Fruit fly (Drosophila melanogaster) whole organism, embryonic: ENCODE data around the gene CG5510.

Experiments used
- Bteb2 ChIP-seq: fragments of 200-800 bp; sonication (Bioruptor generic); optimal IDR thresholded peaks from 2 replicates; lab custom pipeline; 2016; ENCODE audit warnings: missing biosample characterization, missing genetic modification characterization
- CG12659 ChIP-seq: fragments of 200-800 bp; sonication (Bioruptor generic); optimal IDR thresholded peaks from 3 replicates; lab custom pipeline; 2017; ENCODE audit warnings: mild to moderate bottlenecking, missing biosample characterization, missing genetic modification reagents, missing genetic modification characterization
- CG16779 ChIP-seq: fragments of 200-800 bp; sonication (Bioruptor generic); IDR thresholded peaks from 2 replicates; pipeline ENCODE4 v1.3.6; 2022; ENCODE audit warnings: missing biosample characterization, missing genetic modification characterization
- CG2129 ChIP-seq: fragments of 200-800 bp; sonication (Bioruptor generic); IDR thresholded peaks from 2 replicates; pipeline ENCODE4 v1.3.6; 2022; ENCODE audit warnings: missing biosample characterization, missing genetic modification characterization; ENCODE audit not compliant: partially characterized antibody
- CG2199 ChIP-seq: fragments of 200-800 bp; sonication (Bioruptor generic); IDR thresholded peaks from 3 replicates; pipeline ENCODE4 v1.3.6; 2022; ENCODE audit warnings: missing biosample characterization, missing genetic modification characterization
- CG2202 ChIP-seq: fragments of 200-800 bp; sonication (Bioruptor generic); optimal IDR thresholded peaks from 2 replicates; lab custom pipeline; 2018; ENCODE audit warnings: missing biosample characterization, mild to moderate bottlenecking, missing genetic modification characterization
- CG2875 ChIP-seq: fragments of 200-800 bp; sonication (Bioruptor generic); optimal IDR thresholded peaks from 2 replicates; lab custom pipeline; 2017; ENCODE audit warnings: missing biosample characterization, mild to moderate bottlenecking, missing genetic modification characterization, missing genetic modification reagents
- CG31224 ChIP-seq: fragments of 200-800 bp; sonication (Bioruptor generic); IDR thresholded peaks from 2 replicates; pipeline ENCODE4 v1.3.6; 2022; ENCODE audit warnings: missing biosample characterization, missing genetic modification characterization
- CG5953 ChIP-seq: fragments of 200-800 bp; sonication (Bioruptor generic); IDR thresholded peaks from 2 replicates; pipeline ENCODE4 v1.3.6; 2022; ENCODE audit warnings: missing biosample characterization, missing genetic modification characterization
- CG6683 ChIP-seq: fragments of 200-800 bp; sonication (Bioruptor generic); optimal IDR thresholded peaks from 2 replicates; lab custom pipeline; 2017; ENCODE audit warnings: missing biosample characterization, mild to moderate bottlenecking, missing genetic modification characterization, missing genetic modification reagents
- CG7556 ChIP-seq: fragments of 200-800 bp; sonication (Bioruptor generic); optimal IDR thresholded peaks from 2 replicates; lab custom pipeline; 2017; ENCODE audit warnings: missing biosample characterization, mild to moderate bottlenecking, missing genetic modification characterization
- CG8388 ChIP-seq: fragments of 200-800 bp; sonication (Bioruptor generic); optimal IDR thresholded peaks from 2 replicates; lab custom pipeline; 2019; ENCODE audit warnings: missing biosample characterization, mild to moderate bottlenecking, missing genetic modification characterization, moderate library complexity
- CG9797 ChIP-seq: fragments of 200-800 bp; sonication (Bioruptor generic); optimal IDR thresholded peaks from 3 replicates; lab custom pipeline; 2018; ENCODE audit warnings: missing biosample characterization, mild to moderate bottlenecking, missing genetic modification characterization
- D ChIP-seq, 2 experiments: fragments of 200-800 bp in 1 of 2; fragments of >200 bp in 1 of 2; sonication (Bioruptor generic) in 1 of 2; optimal IDR thresholded peaks; 2 replicates in 1 of 2; 3 replicates in 1 of 2; lab custom pipeline; 2017; ENCODE audit warnings: mild to moderate bottlenecking in 1 of 2, missing biosample characterization in 1 of 2, missing genetic modification characterization in 1 of 2, missing genetic modification reagents in 1 of 2
- Deaf1 ChIP-seq: fragments of 200-800 bp; optimal IDR thresholded peaks from 3 replicates; lab custom pipeline; 2019; ENCODE audit warnings: missing biosample characterization, mild to moderate bottlenecking, missing genetic modification characterization, moderate library complexity
- Dek ChIP-seq: fragments of 200-800 bp; sonication (Bioruptor generic); optimal IDR thresholded peaks from 3 replicates; lab custom pipeline; 2019; ENCODE audit warnings: missing biosample characterization, mild to moderate bottlenecking, missing genetic modification characterization, moderate library complexity
- Drgx ChIP-seq: fragments of 200-800 bp; sonication (Bioruptor generic); IDR thresholded peaks from 2 replicates; pipeline ENCODE4 v1.3.6; 2022; ENCODE audit warnings: missing biosample characterization, missing genetic modification characterization
- E2f1 ChIP-seq: fragments of 200-800 bp; sonication (Bioruptor generic); IDR thresholded peaks from 2 replicates; pipeline ENCODE4 v1.3.6; 2022; ENCODE audit warnings: missing biosample characterization, missing genetic modification characterization
- Eip74EF ChIP-seq, 2 experiments: fragments of 200-800 bp in 1 of 2; fragments of >200 bp in 1 of 2; sonication (Bioruptor generic) in 1 of 2; optimal IDR thresholded peaks; 2 replicates each; lab custom pipeline; 2017 to 2019; ENCODE audit warnings: missing biosample characterization in 2 of 2, missing genetic modification characterization in 2 of 2, mild to moderate bottlenecking in 1 of 2, moderate library complexity in 1 of 2
- Ets65A ChIP-seq: fragments of 200-800 bp; sonication (Bioruptor generic); peaks from one replicate; lab custom pipeline; 2016; ENCODE audit warnings: missing biosample characterization, missing genetic modification characterization
- H15 ChIP-seq: fragments of 200-800 bp; sonication (Bioruptor generic); IDR thresholded peaks from 3 replicates; pipeline ENCODE4 v1.3.6; 2022; ENCODE audit warnings: missing biosample characterization, missing genetic modification characterization
- HLH54F ChIP-seq: fragments of 200-800 bp; sonication (Bioruptor generic); optimal IDR thresholded peaks from 3 replicates; lab custom pipeline; 2016; ENCODE audit warnings: missing biosample characterization, missing genetic modification characterization
- HmgZ ChIP-seq: fragments of 200-800 bp; sonication (Bioruptor generic); optimal IDR thresholded peaks from 2 replicates; lab custom pipeline; 2018; ENCODE audit warnings: missing biosample characterization, mild to moderate bottlenecking, missing genetic modification characterization
- Jarid2 ChIP-seq: fragments of 200-800 bp; sonication (Bioruptor generic); optimal IDR thresholded peaks from 3 replicates; lab custom pipeline; 2017; ENCODE audit warnings: mild to moderate bottlenecking, missing biosample characterization, missing genetic modification reagents, missing genetic modification characterization
- Med ChIP-seq: fragments of 200-800 bp; sonication (Bioruptor generic); peaks from one replicate; lab custom pipeline; 2016; ENCODE audit warnings: missing biosample characterization, missing genetic modification characterization, mild to moderate bottlenecking, inconsistent platforms, moderate library complexity
- NFAT ChIP-seq: fragments of 200-800 bp; sonication (Bioruptor generic); IDR thresholded peaks from 2 replicates; pipeline ENCODE4 v1.3.6; 2022; ENCODE audit warnings: missing biosample characterization, missing genetic modification characterization
- PHDP ChIP-seq: fragments of 200-800 bp; sonication (Bioruptor generic); optimal IDR thresholded peaks from 3 replicates; lab custom pipeline; 2018; ENCODE audit warnings: missing biosample characterization, mild to moderate bottlenecking, missing genetic modification characterization, moderate library complexity
- Stat92E ChIP-seq, 3 experiments: fragments of >200 bp in 2 of 3; fragments of 200-800 bp in 1 of 3; sonication (Bioruptor generic) in 1 of 3; optimal IDR thresholded peaks; 2 replicates each; lab custom pipeline; 2017 to 2019; ENCODE audit warnings: missing biosample characterization in 3 of 3, missing genetic modification characterization in 3 of 3, mild to moderate bottlenecking in 1 of 3, moderate library complexity in 1 of 3
- ash1 ChIP-seq: fragments of 200-800 bp; sonication (Bioruptor generic); optimal IDR thresholded peaks from 2 replicates; lab custom pipeline; 2018; ENCODE audit warnings: missing biosample characterization, mild to moderate bottlenecking, missing genetic modification characterization
- btn ChIP-seq: fragments of 200-800 bp; sonication (Bioruptor generic); optimal IDR thresholded peaks from 2 replicates; lab custom pipeline; 2016; ENCODE audit warnings: missing biosample characterization, missing genetic modification characterization
- fd102C ChIP-seq: fragments of 200-800 bp; sonication (Bioruptor generic); optimal IDR thresholded peaks from 2 replicates; lab custom pipeline; 2018; ENCODE audit warnings: missing biosample characterization, mild to moderate bottlenecking, missing genetic modification characterization, moderate library complexity
- gce ChIP-seq: fragments of 200-800 bp; sonication (Bioruptor generic); IDR thresholded peaks from 3 replicates; pipeline ENCODE4 v1.3.6; 2022; ENCODE audit warnings: missing biosample characterization, missing genetic modification characterization
- kay ChIP-seq: fragments of 200-800 bp; sonication (Bioruptor generic); optimal IDR thresholded peaks from 2 replicates; lab custom pipeline; 2016; ENCODE audit warnings: missing biosample characterization, missing genetic modification characterization
- knrl ChIP-seq: fragments of 200-800 bp; sonication (Bioruptor generic); IDR thresholded peaks from 3 replicates; pipeline ENCODE4 v1.3.6; 2022; ENCODE audit warnings: missing biosample characterization, missing genetic modification characterization; ENCODE audit not compliant: partially characterized antibody
- lab ChIP-seq: fragments of 200-800 bp; sonication (Bioruptor generic); optimal IDR thresholded peaks from 3 replicates; lab custom pipeline; 2017; ENCODE audit warnings: missing biosample characterization, missing genetic modification characterization, mild to moderate bottlenecking, moderate library complexity, missing genetic modification reagents
- nerfin-2 ChIP-seq: fragments of 200-800 bp; sonication (Bioruptor generic); IDR thresholded peaks from 2 replicates; pipeline ENCODE4 v1.3.6; 2022; ENCODE audit warnings: missing biosample characterization, missing genetic modification characterization; ENCODE audit not compliant: partially characterized antibody
- org-1 ChIP-seq: fragments of 200-800 bp; sonication (Bioruptor generic); optimal IDR thresholded peaks from 2 replicates; lab custom pipeline; 2017; ENCODE audit warnings: missing biosample characterization, missing genetic modification characterization
- pros ChIP-seq: fragments of 200-800 bp; sonication (Bioruptor generic); optimal IDR thresholded peaks from 3 replicates; lab custom pipeline; 2019; ENCODE audit warnings: missing biosample characterization, mild to moderate bottlenecking, missing genetic modification characterization, moderate library complexity
- run ChIP-seq: fragments of 200-800 bp; sonication (Bioruptor generic); optimal IDR thresholded peaks from 3 replicates; lab custom pipeline; 2018; ENCODE audit warnings: missing biosample characterization, mild to moderate bottlenecking, missing genetic modification characterization
- sc ChIP-seq, 3 experiments: fragments of >200 bp in 2 of 3; fragments of 200-800 bp in 1 of 3; sonication (Bioruptor generic) in 1 of 3; optimal IDR thresholded peaks; 2 replicates in 2 of 3; 3 replicates in 1 of 3; lab custom pipeline; 2017; ENCODE audit warnings: mild to moderate bottlenecking in 1 of 3, missing biosample characterization in 1 of 3, missing genetic modification characterization in 1 of 3, missing genetic modification reagents in 1 of 3
- shn ChIP-seq: fragments of 200-800 bp; sonication (Bioruptor generic); optimal IDR thresholded peaks from 3 replicates; lab custom pipeline; 2016; ENCODE audit warnings: missing biosample characterization, missing genetic modification characterization
- sug ChIP-seq: fragments of 200-800 bp; optimal IDR thresholded peaks from 2 replicates; lab custom pipeline; 2019; ENCODE audit warnings: missing biosample characterization, mild to moderate bottlenecking, missing genetic modification characterization, moderate library complexity
- tio ChIP-seq: fragments of 200-800 bp; sonication (Bioruptor generic); optimal IDR thresholded peaks from 2 replicates; lab custom pipeline; 2017; ENCODE audit warnings: missing biosample characterization, missing genetic modification characterization, inconsistent platforms
- toy ChIP-seq: fragments of 200-800 bp; sonication (Bioruptor generic); IDR thresholded peaks from 2 replicates; pipeline ENCODE4 v1.3.6; 2022; ENCODE audit warnings: missing biosample characterization, missing genetic modification characterization
- unpg ChIP-seq: fragments of 200-800 bp; sonication (Bioruptor generic); optimal IDR thresholded peaks from 3 replicates; lab custom pipeline; 2018; ENCODE audit warnings: missing biosample characterization, mild to moderate bottlenecking, missing genetic modification characterization, moderate library complexity
- vfl ChIP-seq: fragments of 200-800 bp; sonication (Bioruptor generic); optimal IDR thresholded peaks from 2 replicates; lab custom pipeline; 2016; ENCODE audit warnings: missing biosample characterization, missing genetic modification characterization
- zen ChIP-seq: fragments of 200-800 bp; sonication (Bioruptor generic); optimal IDR thresholded peaks from 3 replicates; lab custom pipeline; 2018; ENCODE audit warnings: missing biosample characterization, mild to moderate bottlenecking, missing genetic modification characterization, moderate library complexity

CG5510 gene

DNA sequence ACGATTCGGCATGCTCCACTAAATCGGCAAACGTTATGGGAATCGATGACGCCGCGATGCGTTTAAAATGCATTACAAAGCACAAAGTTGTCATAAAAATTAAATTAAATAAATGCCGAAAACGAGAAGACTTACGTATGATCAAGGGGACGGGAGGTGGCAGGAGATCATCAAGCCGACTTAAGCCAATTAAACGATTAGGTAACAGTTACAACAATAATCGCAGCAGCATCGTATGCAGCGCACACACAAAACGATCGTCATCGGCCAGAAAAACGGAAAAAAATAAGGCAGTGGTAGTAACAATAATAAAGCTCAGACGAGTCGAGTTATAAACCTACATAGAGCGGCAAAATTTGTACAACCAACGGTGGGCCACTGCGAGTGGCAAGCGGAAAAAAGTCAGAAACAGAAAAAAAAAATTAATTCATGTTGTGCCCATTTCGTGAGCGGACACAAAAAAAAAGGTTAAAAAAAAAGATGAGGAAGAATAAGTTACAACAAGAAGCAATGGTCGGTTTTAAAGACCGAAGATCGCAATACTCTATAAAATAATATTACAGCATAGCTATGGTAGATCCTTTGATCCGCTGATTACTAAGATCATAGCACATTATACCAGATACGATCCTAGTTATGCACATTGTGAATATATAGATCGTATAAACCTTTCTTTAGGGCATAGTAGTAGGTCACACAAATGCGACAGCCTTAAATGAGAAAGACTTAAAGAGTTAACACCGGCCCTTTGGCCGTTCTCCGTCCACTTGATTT lies 37.2 kb upstream of the CG5510 start (continued):
- TF ChIP-seq pros (GFP tag; lab: Kevin White, UChicago) = no peak
- TF ChIP-seq CG2202 (tag; lab: Kevin White, UChicago) = no peak
- no peak for TF ChIP-seq CG31224 (GFP tag; lab: Robert Waterston, UW)
- no peak for TF ChIP-seq run (tag; lab: Kevin White, UChicago)
- TF ChIP-seq CG9797 (GFP tag; lab: Kevin White, UChicago) = no peak
- peak; percentile 16; the same call in 1 of the 2 replicates for TF ChIP-seq CG5953 (GFP tag; lab: Robert Waterston, UW)
- TF ChIP-seq lab (GFP tag; lab: Kevin White, UChicago) = peak; percentile 53
- TF ChIP-seq sc (optimal IDR thresholded peaks at IDR 0.05; lab: Kevin White, UChicago) = no peak
- peak; percentile 16 for TF ChIP-seq sc (GFP tag; optimal IDR thresholded peaks at IDR 0.05; lab: Kevin White, UChicago)
- no peak for TF ChIP-seq fd102C (GFP tag; lab: Kevin White, UChicago)
- TF ChIP-seq HLH54F (GFP tag; lab: Kevin White, UChicago) = no peak
- peak in 1 of 2 experiments; percentile 61 for TF ChIP-seq Eip74EF (GFP tag; optimal IDR thresholded peaks at IDR 0.05; lab: Kevin White, UChicago)
- TF ChIP-seq kay = no peak
- TF ChIP-seq CG2129 (GFP tag; lab: Robert Waterston, UW) = no peak
- TF ChIP-seq sug (tag; lab: Kevin White, UChicago) = no peak
- TF ChIP-seq NFAT (GFP tag; lab: Robert Waterston, UW) = no peak
- TF ChIP-seq CG2875 (GFP tag; lab: Kevin White, UChicago) = peak; percentile 28
- no peak for TF ChIP-seq ash1 (GFP tag; lab: Kevin White, UChicago)
- TF ChIP-seq Ets65A (GFP tag; lab: Kevin White, UChicago) = peak; percentile 92
- no peak for TF ChIP-seq zen (tag; lab: Kevin White, UChicago)
- peak; percentile 19 for TF ChIP-seq CG12659 (GFP tag; lab: Kevin White, UChicago)
- TF ChIP-seq Med (GFP tag; lab: Kevin White, UChicago) = peak; percentile 81
- peak; percentile 40 for TF ChIP-seq PHDP (tag; lab: Kevin White, UChicago)
- no peak for TF ChIP-seq toy (GFP tag; lab: Robert Waterston, UW)
- TF ChIP-seq Dek (tag; lab: Kevin White, UChicago) = peak; percentile 29
- no peak for TF ChIP-seq Stat92E (GFP tag; optimal IDR thresholded peaks at IDR 0.05; lab: Kevin White, UChicago)
- 0 out of 2 replicates have a peak, but pooled peaks have one; percentile 28 for TF ChIP-seq E2f1 (GFP tag; lab: Robert Waterston, UW)
- no peak for TF ChIP-seq CG16779 (GFP tag; lab: Robert Waterston, UW)
- no peak for TF ChIP-seq vfl (GFP tag; lab: Kevin White, UChicago)
- no peak for TF ChIP-seq nerfin-2 (GFP tag; lab: Robert Waterston, UW)
- no peak for TF ChIP-seq tio (GFP tag; lab: Kevin White, UChicago)
- no peak for TF ChIP-seq Drgx (GFP tag; lab: Robert Waterston, UW)
- TF ChIP-seq CG8388 (GFP tag; lab: Kevin White, UChicago) = peak; percentile 56
- TF ChIP-seq Deaf1 (tag; lab: Kevin White, UChicago) = no peak
- peak; percentile 22 for TF ChIP-seq CG7556
- no peak for TF ChIP-seq knrl (GFP tag; lab: Robert Waterston, UW)
- no peak for TF ChIP-seq D (optimal IDR thresholded peaks at IDR 0.05; lab: Kevin White, UChicago)
- TF ChIP-seq D (GFP tag; optimal IDR thresholded peaks at IDR 0.05; lab: Kevin White, UChicago) = peak; percentile 53
- peak; percentile 60 for TF ChIP-seq unpg (GFP tag; lab: Kevin White, UChicago)
- peak; percentile 17 for TF ChIP-seq btn (GFP tag; lab: Kevin White, UChicago)
- no peak for TF ChIP-seq Jarid2 (GFP tag; lab: Kevin White, UChicago)
- no peak for TF ChIP-seq HmgZ (tag; lab: Kevin White, UChicago)
- TF ChIP-seq CG6683 (GFP tag; lab: Kevin White, UChicago) = no peak
- TF ChIP-seq H15 = peak; percentile 52; the same call in 1 of the 3 replicates
- no peak for TF ChIP-seq CG2199 (GFP tag; lab: Robert Waterston, UW)
- peak; percentile 5 for TF ChIP-seq org-1
- TF ChIP-seq gce = peak; percentile 61; the same call in 1 of the 3 replicates
- TF ChIP-seq Bteb2 (GFP tag; lab: Kevin White, UChicago) = no peak
- no peak for TF ChIP-seq shn
